Fruit fly (Drosophila melanogaster) whole organism, embryonic: Measurements from ENCODE around the gene rgn.

ENCODE experiments used
- Bgb ChIP-seq: fragments of 200-800 bp; sonication (Bioruptor generic); IDR thresholded peaks from 2 replicates; pipeline ENCODE4 v1.3.6; 2022; ENCODE audit warnings: missing biosample characterization, missing genetic modification characterization; ENCODE audit not compliant: partially characterized antibody
- CG10209 ChIP-seq: fragments of 200-800 bp; sonication (Bioruptor generic); optimal IDR thresholded peaks from 3 replicates; lab custom pipeline; 2017; ENCODE audit warnings: missing biosample characterization, mild to moderate bottlenecking, missing genetic modification characterization, missing genetic modification reagents
- CG10654 ChIP-seq: fragments of 200-800 bp; sonication (Bioruptor generic); optimal IDR thresholded peaks from 2 replicates; lab custom pipeline; 2016; ENCODE audit warnings: missing biosample characterization, missing genetic modification characterization
- CG11093 ChIP-seq: fragments of 200-800 bp; sonication (Bioruptor generic); IDR thresholded peaks from 3 replicates; pipeline ENCODE4 v1.3.6; 2022; ENCODE audit warnings: missing biosample characterization, missing genetic modification characterization
- CG11504 ChIP-seq: fragments of 200-800 bp; sonication (Bioruptor generic); optimal IDR thresholded peaks from 3 replicates; lab custom pipeline; 2019; ENCODE audit warnings: missing biosample characterization, mild to moderate bottlenecking, missing genetic modification characterization, moderate library complexity
- CG11695 ChIP-seq: fragments of 200-800 bp; sonication (Bioruptor generic); IDR thresholded peaks from 3 replicates; pipeline ENCODE4 v1.3.6; 2022; ENCODE audit warnings: missing biosample characterization, missing genetic modification characterization
- CG12744 ChIP-seq: fragments of 200-800 bp; sonication (Bioruptor generic); optimal IDR thresholded peaks from 2 replicates; lab custom pipeline; 2016; ENCODE audit warnings: missing biosample characterization, missing genetic modification characterization
- CG14441 ChIP-seq: fragments of 200-800 bp; sonication (Bioruptor generic); IDR thresholded peaks from 2 replicates; pipeline ENCODE4 v1.3.6; 2022; ENCODE audit warnings: missing biosample characterization, missing genetic modification characterization
- CG14860 ChIP-seq: fragments of 200-800 bp; sonication (Bioruptor generic); IDR thresholded peaks from 3 replicates; pipeline ENCODE4 v1.3.6; 2022; ENCODE audit warnings: missing biosample characterization, missing genetic modification characterization; ENCODE audit not compliant: partially characterized antibody
- CG17361 ChIP-seq: fragments of 200-800 bp; sonication (Bioruptor generic); IDR thresholded peaks from 3 replicates; pipeline ENCODE4 v1.3.6; 2022; ENCODE audit warnings: missing biosample characterization, missing genetic modification characterization
- CG2889 ChIP-seq: fragments of 200-800 bp; sonication (Bioruptor generic); IDR thresholded peaks from 3 replicates; pipeline ENCODE4 v1.3.6; 2022; ENCODE audit warnings: missing biosample characterization, missing genetic modification characterization
- CG4854 ChIP-seq: fragments of 200-800 bp; sonication (Bioruptor generic); optimal IDR thresholded peaks from 2 replicates; lab custom pipeline; 2016; ENCODE audit warnings: missing biosample characterization, missing genetic modification characterization, inconsistent platforms
- CG6272 ChIP-seq: fragments of 200-800 bp; sonication (Bioruptor generic); IDR thresholded peaks from 2 replicates; pipeline ENCODE4 v1.3.6; 2022; ENCODE audit warnings: missing biosample characterization, missing genetic modification characterization
- CG6765 ChIP-seq: fragments of 200-800 bp; sonication (Bioruptor generic); optimal IDR thresholded peaks from 3 replicates; lab custom pipeline; 2017; ENCODE audit warnings: missing biosample characterization, mild to moderate bottlenecking, missing genetic modification characterization
- CG6791 ChIP-seq: fragments of 200-800 bp; sonication (Bioruptor generic); IDR thresholded peaks from 3 replicates; pipeline ENCODE4 v1.3.6; 2022; ENCODE audit warnings: missing biosample characterization, missing genetic modification characterization; ENCODE audit not compliant: partially characterized antibody
- CG6813 ChIP-seq: fragments of 200-800 bp; sonication (Bioruptor generic); optimal IDR thresholded peaks from 2 replicates; lab custom pipeline; 2017; ENCODE audit warnings: missing biosample characterization, missing genetic modification characterization, mild to moderate bottlenecking, moderate library complexity, missing genetic modification reagents
- CG7963 ChIP-seq: fragments of 200-800 bp; sonication (Bioruptor generic); IDR thresholded peaks from 3 replicates; pipeline ENCODE4 v1.3.6; 2022; ENCODE audit warnings: missing biosample characterization, missing genetic modification characterization; ENCODE audit not compliant: partially characterized antibody
- CG9932 ChIP-seq: fragments of 200-800 bp; sonication (Bioruptor generic); IDR thresholded peaks from 2 replicates; pipeline ENCODE4 v1.3.6; 2022; ENCODE audit warnings: missing biosample characterization, missing genetic modification characterization
- Chrac-16 ChIP-seq: fragments of 200-800 bp; sonication (Bioruptor generic); optimal IDR thresholded peaks from 3 replicates; lab custom pipeline; 2016; ENCODE audit warnings: missing biosample characterization, missing genetic modification characterization
- CrebB ChIP-seq: fragments of 200-800 bp; sonication (Bioruptor generic); optimal IDR thresholded peaks from 3 replicates; lab custom pipeline; 2018; ENCODE audit warnings: missing biosample characterization, mild to moderate bottlenecking, missing genetic modification characterization
- D ChIP-seq, 2 experiments: fragments of 200-800 bp in 1 of 2; fragments of >200 bp in 1 of 2; sonication (Bioruptor generic) in 1 of 2; optimal IDR thresholded peaks; 2 replicates in 1 of 2; 3 replicates in 1 of 2; lab custom pipeline; 2017; ENCODE audit warnings: mild to moderate bottlenecking in 1 of 2, missing biosample characterization in 1 of 2, missing genetic modification characterization in 1 of 2, missing genetic modification reagents in 1 of 2
- Dref ChIP-seq: fragments of 200-800 bp; sonication (Bioruptor generic); IDR thresholded peaks from 2 replicates; pipeline ENCODE4 v1.3.6; 2022; ENCODE audit warnings: missing biosample characterization, missing genetic modification characterization
- Drgx ChIP-seq: fragments of 200-800 bp; sonication (Bioruptor generic); IDR thresholded peaks from 2 replicates; pipeline ENCODE4 v1.3.6; 2022; ENCODE audit warnings: missing biosample characterization, missing genetic modification characterization
- HLH4C ChIP-seq: fragments of 200-800 bp; sonication (Bioruptor generic); IDR thresholded peaks from 3 replicates; pipeline ENCODE4 v1.3.6; 2022; ENCODE audit warnings: missing biosample characterization, missing genetic modification characterization; ENCODE audit not compliant: partially characterized antibody
- Med ChIP-seq: fragments of 200-800 bp; sonication (Bioruptor generic); peaks from one replicate; lab custom pipeline; 2016; ENCODE audit warnings: missing biosample characterization, missing genetic modification characterization, mild to moderate bottlenecking, inconsistent platforms, moderate library complexity
- Pdp1 ChIP-seq, 2 experiments: fragments of 200-800 bp; sonication (Bioruptor generic); optimal IDR thresholded peaks; 3 replicates each; lab custom pipeline; 2016; ENCODE audit warnings: missing biosample characterization in 2 of 2, missing genetic modification characterization in 2 of 2, mild to moderate bottlenecking in 1 of 2, moderate library complexity in 1 of 2
- Poxn ChIP-seq: fragments of 200-800 bp; sonication (Bioruptor generic); IDR thresholded peaks from 2 replicates; pipeline ENCODE4 v1.3.6; 2022; ENCODE audit warnings: missing biosample characterization, missing genetic modification characterization
- Stat92E ChIP-seq, 3 experiments: fragments of >200 bp in 2 of 3; fragments of 200-800 bp in 1 of 3; sonication (Bioruptor generic) in 1 of 3; optimal IDR thresholded peaks; 2 replicates each; lab custom pipeline; 2017 to 2019; ENCODE audit warnings: missing biosample characterization in 3 of 3, missing genetic modification characterization in 3 of 3, mild to moderate bottlenecking in 1 of 3, moderate library complexity in 1 of 3
- ase ChIP-seq: fragments of 200-800 bp; sonication (Bioruptor generic); IDR thresholded peaks from 3 replicates; pipeline ENCODE4 v1.3.6; 2022; ENCODE audit warnings: missing biosample characterization, missing genetic modification characterization
- bbx ChIP-seq: fragments of 200-800 bp; sonication (Bioruptor generic); IDR thresholded peaks from 2 replicates; pipeline ENCODE4 v1.3.6; 2022; ENCODE audit warnings: missing biosample characterization, missing genetic modification characterization; ENCODE audit not compliant: partially characterized antibody
- crp ChIP-seq, 2 experiments: fragments of 200-800 bp; sonication (Bioruptor generic); optimal IDR thresholded peaks; 2 replicates in 1 of 2; 3 replicates in 1 of 2; lab custom pipeline; 2017; ENCODE audit warnings: missing biosample characterization in 2 of 2, missing genetic modification characterization in 2 of 2, mild to moderate bottlenecking in 1 of 2, moderate library complexity in 1 of 2
- ems ChIP-seq: fragments of 200-800 bp; sonication (Bioruptor generic); optimal IDR thresholded peaks from 3 replicates; lab custom pipeline; 2016; ENCODE audit warnings: missing biosample characterization, missing genetic modification characterization
- exex ChIP-seq: fragments of 200-800 bp; sonication (Bioruptor generic); optimal IDR thresholded peaks from 4 replicates; lab custom pipeline; 2018; ENCODE audit warnings: missing biosample characterization, mild to moderate bottlenecking, missing genetic modification characterization, moderate library complexity
- gce ChIP-seq: fragments of 200-800 bp; sonication (Bioruptor generic); IDR thresholded peaks from 3 replicates; pipeline ENCODE4 v1.3.6; 2022; ENCODE audit warnings: missing biosample characterization, missing genetic modification characterization
- grn ChIP-seq: fragments of 200-800 bp; sonication (Bioruptor generic); optimal IDR thresholded peaks from 3 replicates; lab custom pipeline; 2017; ENCODE audit warnings: missing biosample characterization, missing genetic modification characterization
- mirr ChIP-seq: fragments of 200-800 bp; sonication (Bioruptor generic); optimal IDR thresholded peaks from 3 replicates; lab custom pipeline; 2018; ENCODE audit warnings: missing biosample characterization, mild to moderate bottlenecking, missing genetic modification characterization
- otp ChIP-seq: fragments of 200-800 bp; sonication (Bioruptor generic); IDR thresholded peaks from 3 replicates; pipeline ENCODE4, ENCODE4 v1.3.6; 2022; ENCODE audit warnings: missing biosample characterization, missing genetic modification characterization
- pum ChIP-seq: fragments of 200-800 bp; sonication (Bioruptor generic); optimal IDR thresholded peaks from 2 replicates; lab custom pipeline; 2016; ENCODE audit warnings: missing biosample characterization, missing genetic modification characterization
- sd ChIP-seq: fragments of 200-800 bp; sonication (Bioruptor generic); optimal IDR thresholded peaks from 3 replicates; lab custom pipeline; 2018; ENCODE audit warnings: missing biosample characterization, mild to moderate bottlenecking, missing genetic modification characterization, moderate library complexity
- sim ChIP-seq: fragments of 200-800 bp; sonication (Bioruptor generic); IDR thresholded peaks from 2 replicates; pipeline ENCODE4 v1.3.6; 2022; ENCODE audit warnings: missing biosample characterization, missing genetic modification characterization
- tna ChIP-seq: fragments of 200-800 bp; sonication (Bioruptor generic); IDR thresholded peaks from 2 replicates; pipeline ENCODE4 v1.3.6; 2022; ENCODE audit warnings: missing biosample characterization, missing genetic modification characterization; ENCODE audit not compliant: partially characterized antibody
- twi ChIP-seq: fragments of 200-800 bp; optimal IDR thresholded peaks from 2 replicates; lab custom pipeline; 2019; ENCODE audit warnings: missing biosample characterization, mild to moderate bottlenecking, missing genetic modification characterization, moderate library complexity
- vnd ChIP-seq: fragments of 200-800 bp; sonication (Bioruptor generic); IDR thresholded peaks from 3 replicates; pipeline ENCODE4 v1.3.6; 2022; ENCODE audit warnings: missing biosample characterization, missing genetic modification characterization; ENCODE audit not compliant: partially characterized antibody
- wor ChIP-seq: fragments of 200-800 bp; sonication (Bioruptor generic); IDR thresholded peaks from 2 replicates; pipeline ENCODE4 v1.3.6; 2022; ENCODE audit warnings: missing biosample characterization, missing genetic modification characterization
- yki ChIP-seq: fragments of >200 bp; optimal IDR thresholded peaks from 3 replicates; lab custom pipeline; 2018

Gene rgn

dm6 chr3L:21359879-21360278 is 22.4 kb upstream of the rgn start, which contains the start of gene CG32440 (continued):
- no peak for TF ChIP-seq CG6765 (GFP tag; lab: Kevin White, UChicago)
- TF ChIP-seq Poxn (GFP tag; lab: Robert Waterston, UW): no peak
- no peak for TF ChIP-seq CG14441

dm6 chr3L:21363926-21364537 is 18.3 kb upstream of the rgn start:
- TF ChIP-seq sim (GFP tag; lab: Robert Waterston, UW) (0 out of 2 replicates have a peak, but pooled peaks have one; percentile 6), bbx (GFP tag; lab: Robert Waterston, UW) (no peak), HLH4C (GFP tag; lab: Robert Waterston, UW) (0 out of 3 replicates have a peak, but pooled peaks have one; percentile 11), crp (GFP tag; optimal IDR thresholded peaks at IDR 0.05; lab: Kevin White, UChicago) (no peak), pum (GFP tag; lab: Kevin White, UChicago) (no peak), Drgx (peak; percentile 92), ems (no peak), ase (GFP tag; lab: Robert Waterston, UW) (0 out of 3 replicates have a peak, but pooled peaks have one; percentile 7), CG11093 (GFP tag; lab: Robert Waterston, UW) (peak; percentile 41; the same call in 1 of the 3 replicates), gce (peak; percentile 7; the same call in 1 of the 3 replicates), CG6813 (GFP tag; lab: Kevin White, UChicago) (no peak), exex (tag; lab: Kevin White, UChicago) (no peak), Chrac-16 (GFP tag; lab: Kevin White, UChicago) (no peak)

dm6 chr3L:21371230-21371629 is 11.1 kb upstream of the rgn start:
- TF ChIP-seq CG11504 (tag; lab: Kevin White, UChicago) (no peak), grn (GFP tag; lab: Kevin White, UChicago) (no peak), HLH4C (GFP tag; lab: Robert Waterston, UW) (peak; percentile 64; the same call in 2 of the 3 replicates), CG2889 (no peak), CG14860 (GFP tag; lab: Robert Waterston, UW) (0 out of 3 replicates have a peak, but pooled peaks have one; percentile 39), Dref (GFP tag; lab: Robert Waterston, UW) (no peak), vnd (0 out of 3 replicates have a peak, but pooled peaks have one; percentile 16), D (optimal IDR thresholded peaks at IDR 0.05; lab: Kevin White, UChicago) (no peak), D (GFP tag; optimal IDR thresholded peaks at IDR 0.05; lab: Kevin White, UChicago) (no peak), CG4854 (GFP tag; lab: Kevin White, UChicago) (no peak), tna (peak; percentile 51; the same call in 1 of the 2 replicates), CG6791 (GFP tag; lab: Robert Waterston, UW) (peak; percentile 50; the same call in 1 of the 3 replicates), CG7963 (GFP tag; lab: Robert Waterston, UW) (peak; percentile 50; the same call in 1 of the 3 replicates), otp (GFP tag; lab: Robert Waterston, UW) (no peak), Stat92E (GFP tag; optimal IDR thresholded peaks at IDR 0.05; lab: Kevin White, UChicago) (no peak)
- TF ChIP-seq, all 482 proteins: peak for 6

- no peak for TF ChIP-seq mirr (GFP tag; lab: Kevin White, UChicago)
- TF ChIP-seq CG10654 (GFP tag; lab: Kevin White, UChicago): no peak
- TF ChIP-seq CG9932 (GFP tag; lab: Robert Waterston, UW): no peak
- TF ChIP-seq Med (GFP tag; lab: Kevin White, UChicago): no peak
- TF ChIP-seq twi (tag; lab: Kevin White, UChicago): peak; percentile 62
- TF ChIP-seq Pdp1 (GFP tag; optimal IDR thresholded peaks at IDR 0.05; lab: Kevin White, UChicago): no peak
- no peak for TF ChIP-seq CrebB
- TF ChIP-seq sd (tag; lab: Kevin White, UChicago): peak; percentile 15
- no peak for TF ChIP-seq wor (GFP tag; lab: Robert Waterston, UW)
- 0 out of 3 replicates have a peak, but pooled peaks have one; percentile 2 for TF ChIP-seq CG17361 (GFP tag; lab: Robert Waterston, UW)
- TF ChIP-seq CG6272: no peak
- TF ChIP-seq CG12744 (GFP tag; lab: Kevin White, UChicago): no peak
- no peak for TF ChIP-seq Bgb
- no peak for TF ChIP-seq CG11695 (GFP tag; lab: Robert Waterston, UW)
- no peak for TF ChIP-seq CG10209 (GFP tag; lab: Kevin White, UChicago)
- TF ChIP-seq yki (lab: Kevin White, UChicago): no peak
Observed at dm6 chr3L:21380126-21380525, 2.2 kb upstream of the rgn start.
